Worm (Caenorhabditis elegans): ENCODE data around the gene gpd-3.

DNA sequence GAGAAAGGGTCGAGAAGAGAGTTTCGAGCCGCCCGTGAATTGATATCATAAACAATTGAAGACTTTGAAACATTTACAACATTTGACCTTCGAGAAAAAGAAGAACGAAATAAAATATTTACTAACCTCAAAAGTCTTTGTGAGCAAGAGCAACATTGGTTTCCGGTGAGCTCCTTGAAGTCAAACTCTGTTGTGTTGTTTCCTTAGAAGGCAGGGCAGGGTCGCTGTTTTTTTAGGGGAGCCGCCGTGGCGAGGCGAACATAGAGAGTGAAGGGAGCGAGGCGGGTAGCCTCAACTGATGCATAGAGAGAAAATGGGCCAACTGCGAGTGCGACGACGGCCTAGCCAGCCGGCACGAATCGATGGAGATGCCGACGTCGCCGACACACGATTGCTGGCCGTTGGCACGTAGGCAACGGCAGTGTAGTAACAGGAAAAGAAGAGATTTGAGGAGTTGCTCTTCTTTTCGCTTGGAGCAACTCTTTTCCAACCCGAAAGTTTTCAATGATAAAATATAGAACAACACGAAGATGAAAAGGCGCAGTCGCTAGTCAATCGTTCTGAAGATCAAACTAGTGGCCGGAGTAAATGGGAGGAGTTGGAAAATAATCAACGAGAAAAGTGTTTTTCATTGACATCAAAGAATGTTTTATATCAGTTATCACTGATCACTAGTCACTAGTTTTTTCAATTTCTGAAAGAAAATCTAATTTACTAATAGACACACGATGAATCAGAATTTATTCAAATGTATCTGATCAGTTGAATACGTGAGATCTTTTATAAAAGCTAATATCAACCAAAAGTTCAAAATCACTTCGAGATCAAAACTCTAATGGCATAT is 3.1 kb upstream of the gpd-3 start, which contains the start of gene mai-1:
- no peak for TF ChIP-seq nhr-237 (tag; optimal IDR thresholded peaks at IDR 0.05)
- TF ChIP-seq skn-1 (tag; optimal IDR thresholded peaks at IDR 0.05): no peak

Data from whole organism, L1 larva.